Fruit fly (Drosophila melanogaster): ENCODE data around the gene Targ2.
A peak's percentile ranks its signal among the peaks of the same experiment; 100 is the strongest.

Gene Targ2

DNA sequence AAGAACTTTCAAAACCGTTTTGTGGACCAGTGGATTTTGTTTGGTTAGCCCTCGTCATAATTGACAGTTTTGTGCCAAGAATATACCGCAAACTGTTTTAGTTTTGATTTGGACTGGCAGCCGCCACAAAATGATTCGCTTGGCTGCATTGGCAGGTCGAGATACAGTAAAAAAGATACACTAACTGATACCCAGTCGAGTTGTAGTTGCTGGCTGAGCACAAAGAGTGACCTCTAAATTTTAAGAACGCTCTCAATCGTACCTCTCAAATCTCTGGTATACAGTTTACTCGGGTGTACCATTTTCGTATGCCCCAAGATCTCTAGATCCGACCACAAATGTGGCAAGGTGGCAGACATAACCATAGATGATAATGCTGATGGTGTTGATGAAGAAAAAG, 39.9 kb upstream of the Targ2 start:
- TF ChIP-seq rgr (GFP tag; optimal IDR thresholded peaks at IDR 0.05) (no peak), Rel (GFP tag; optimal IDR thresholded peaks at IDR 0.05) (no peak), Rel (tag; optimal IDR thresholded peaks at IDR 0.05) (no peak), Mio (GFP tag; optimal IDR thresholded peaks at IDR 0.05) (no peak), woc (GFP tag; optimal IDR thresholded peaks at IDR 0.05) (no peak)

dm6 chr3L:21241447-21241983, 38.5 kb upstream of the Targ2 start:
- TF ChIP-seq Mio (GFP tag; optimal IDR thresholded peaks at IDR 0.05), result no peak
- no peak for TF ChIP-seq HLH106 (tag; optimal IDR thresholded peaks at IDR 0.05)
- no peak for TF ChIP-seq rgr (GFP tag; optimal IDR thresholded peaks at IDR 0.05)
- no peak for TF ChIP-seq dmrt93B (GFP tag; optimal IDR thresholded peaks at IDR 0.05)
- TF ChIP-seq brk (GFP tag; optimal IDR thresholded peaks at IDR 0.05), result no peak
- no peak for TF ChIP-seq dsf (GFP tag; optimal IDR thresholded peaks at IDR 0.05; ENCODE audit: borderline replicate concordance)
- TF ChIP-seq woc (GFP tag; optimal IDR thresholded peaks at IDR 0.05), result no peak
- TF ChIP-seq Dif (GFP tag; optimal IDR thresholded peaks at IDR 0.05; ENCODE audit: partially characterized antibody), result no peak
- no peak for TF ChIP-seq br (GFP tag; optimal IDR thresholded peaks at IDR 0.05)
- TF ChIP-seq Hnf4 (GFP tag; optimal IDR thresholded peaks at IDR 0.05), result no peak
- no peak for TF ChIP-seq Rel (GFP tag; optimal IDR thresholded peaks at IDR 0.05)
- no peak for TF ChIP-seq Rel (tag; optimal IDR thresholded peaks at IDR 0.05)
- no peak for TF ChIP-seq sage (GFP tag; optimal IDR thresholded peaks at IDR 0.05)

- TF ChIP-seq OdsH (GFP tag; optimal IDR thresholded peaks at IDR 0.05) (no peak), brk (GFP tag; optimal IDR thresholded peaks at IDR 0.05) (no peak), foxo (GFP tag; optimal IDR thresholded peaks at IDR 0.05) (no peak), CG32264 (GFP tag; optimal IDR thresholded peaks at IDR 0.05) (no peak), h (GFP tag; optimal IDR thresholded peaks at IDR 0.05) (peak; percentile 57), jim (GFP tag; optimal IDR thresholded peaks at IDR 0.05) (no peak), N (GFP tag; optimal IDR thresholded peaks at IDR 0.05) (no peak), dmrt93B (GFP tag; optimal IDR thresholded peaks at IDR 0.05) (no peak), HLH106 (tag; optimal IDR thresholded peaks at IDR 0.05) (no peak), lola (GFP tag; optimal IDR thresholded peaks at IDR 0.05) (no peak), Vsx2 (GFP tag; optimal IDR thresholded peaks at IDR 0.05; ENCODE audit: partially characterized antibody) (no peak), dsf (GFP tag; optimal IDR thresholded peaks at IDR 0.05; ENCODE audit: borderline replicate concordance) (no peak), woc (GFP tag; optimal IDR thresholded peaks at IDR 0.05) (no peak), rgr (GFP tag; optimal IDR thresholded peaks at IDR 0.05) (peak; percentile 10), pan (optimal IDR thresholded peaks at IDR 0.05) (no peak), tai (GFP tag; optimal IDR thresholded peaks at IDR 0.05) (no peak), usp (GFP tag; optimal IDR thresholded peaks at IDR 0.05) (no peak), Jra (GFP tag; optimal IDR thresholded peaks at IDR 0.05) (no peak), dl (GFP tag; optimal IDR thresholded peaks at IDR 0.05; ENCODE audit: insufficient read depth in 1 of 2, partially characterized antibody in 2 of 2) (peak; percentile 58 to 70), GATAd (GFP tag; optimal IDR thresholded peaks at IDR 0.05) (no peak), Hr83 (GFP tag; optimal IDR thresholded peaks at IDR 0.05; ENCODE audit: poor library complexity, severe bottlenecking) (no peak), sv (GFP tag; optimal IDR thresholded peaks at IDR 0.05) (no peak), ey (GFP tag; optimal IDR thresholded peaks at IDR 0.05) (no peak), Myc (optimal IDR thresholded peaks at IDR 0.05) (no peak), Rel (GFP tag; optimal IDR thresholded peaks at IDR 0.05) (no peak), Rel (tag; optimal IDR thresholded peaks at IDR 0.05) (peak; percentile 47), CG9705 (GFP tag; optimal IDR thresholded peaks at IDR 0.05) (no peak), sage (GFP tag; optimal IDR thresholded peaks at IDR 0.05) (no peak), br (GFP tag; optimal IDR thresholded peaks at IDR 0.05) (peak; percentile 1), Hr78 (GFP tag; optimal IDR thresholded peaks at IDR 0.05) (no peak), Dif (GFP tag; optimal IDR thresholded peaks at IDR 0.05; ENCODE audit: partially characterized antibody) (peak; percentile 45), CrebA (GFP tag; optimal IDR thresholded peaks at IDR 0.05; ENCODE audit: borderline replicate concordance) (peak; percentile 46), fru (GFP tag; optimal IDR thresholded peaks at IDR 0.05) (no peak), Abd-B (GFP tag; optimal IDR thresholded peaks at IDR 0.05) (no peak), Dfd (GFP tag; optimal IDR thresholded peaks at IDR 0.05) (no peak), Mio (GFP tag; optimal IDR thresholded peaks at IDR 0.05) (no peak), psq (GFP tag; optimal IDR thresholded peaks at IDR 0.05) (peak; percentile 96), Sp1 (GFP tag; optimal IDR thresholded peaks at IDR 0.05) (peak; percentile 49), Hnf4 (GFP tag; optimal IDR thresholded peaks at IDR 0.05) (no peak)
Measured at dm6 chr3L:21239999-21240509, 37.0 kb upstream of the Targ2 start.

All from whole organism, wandering third instar larva.